Worm (Caenorhabditis elegans): ENCODE measurements around the gene scav-4.

Gene scav-4

DNA sequence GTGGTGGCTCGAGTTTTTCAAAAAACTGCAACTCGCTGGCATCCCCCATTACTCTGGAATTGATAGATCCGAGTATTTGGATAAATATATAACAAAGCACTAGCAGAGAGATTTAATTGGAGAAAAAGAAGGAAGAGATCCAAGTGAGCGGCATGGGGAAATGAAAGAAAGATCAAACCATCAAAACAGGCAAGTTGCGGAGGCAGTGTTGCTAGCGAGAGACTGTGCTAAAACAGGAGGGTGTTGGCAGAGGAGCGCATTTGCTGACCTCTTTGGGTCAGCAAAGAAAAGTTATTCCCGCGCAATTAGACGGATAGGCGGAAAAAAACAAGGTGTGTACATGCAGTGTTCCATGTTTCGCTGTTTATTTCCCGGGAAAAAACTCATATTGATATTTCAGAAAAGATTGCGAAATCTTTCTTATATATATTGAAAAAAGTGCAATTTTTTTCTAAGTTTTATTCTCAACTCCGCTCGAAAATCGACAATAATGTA, 5.9 kb upstream of the scav-4 start, which contains the start of gene ppk-3 (continued):
- TF ChIP-seq snu-23 (GFP tag; optimal IDR thresholded peaks at IDR 0.05) = peak; percentile 94
- TF ChIP-seq efl-1 (optimal IDR thresholded peaks at IDR 0.05) = peak; percentile 74 to 85
- peak; percentile 59 to 97 for TF ChIP-seq efl-1 (GFP tag; optimal IDR thresholded peaks at IDR 0.05 in 1 of 2)
- peak; percentile 89 for TF ChIP-seq swsn-7 (tag; optimal IDR thresholded peaks at IDR 0.05)
- peak; percentile 62 for TF ChIP-seq vab-15 (tag; optimal IDR thresholded peaks at IDR 0.05)
- TF ChIP-seq rnt-1 (tag; optimal IDR thresholded peaks at IDR 0.05) = peak; percentile 95
- TF ChIP-seq efl-3 (GFP tag; optimal IDR thresholded peaks at IDR 0.05) = no peak
- peak; percentile 78 for TF ChIP-seq unc-86 (tag; optimal IDR thresholded peaks at IDR 0.05)
- peak; percentile 93 for TF ChIP-seq mep-1 (tag; optimal IDR thresholded peaks at IDR 0.05)
- TF ChIP-seq lin-39 (tag; optimal IDR thresholded peaks at IDR 0.05) = peak; percentile 81
- TF ChIP-seq pax-3 (tag; optimal IDR thresholded peaks at IDR 0.05) = peak; percentile 36
- peak; percentile 59 for TF ChIP-seq C04F5.9 (tag; optimal IDR thresholded peaks at IDR 0.05)
- peak; percentile 65 for TF ChIP-seq skn-1 (tag; optimal IDR thresholded peaks at IDR 0.05)
- no peak for TF ChIP-seq nhr-28 (tag; optimal IDR thresholded peaks at IDR 0.05)
- TF ChIP-seq grh-1 (GFP tag; IDR thresholded peaks at IDR 0.05) = peak; percentile 85
- peak; percentile 70 for TF ChIP-seq snpc-4 (tag; optimal IDR thresholded peaks at IDR 0.05)
- no peak for TF ChIP-seq sptf-1 (tag; optimal IDR thresholded peaks at IDR 0.05)
- no peak for TF ChIP-seq C34B4.2 (tag; optimal IDR thresholded peaks at IDR 0.05)
- peak; percentile 87 for TF ChIP-seq nhr-90 (tag; optimal IDR thresholded peaks at IDR 0.05; ENCODE audit: poor library complexity)
- no peak for TF ChIP-seq ces-1 (GFP tag; optimal IDR thresholded peaks at IDR 0.05)
- peak; percentile 36 for TF ChIP-seq mab-9 (GFP tag; IDR thresholded peaks at IDR 0.05)
- peak; percentile 96 for TF ChIP-seq nhr-71 (tag; optimal IDR thresholded peaks at IDR 0.05)
- no peak for TF ChIP-seq ceh-90 (tag; optimal IDR thresholded peaks at IDR 0.05)
- no peak for TF ChIP-seq fkh-4 (tag; optimal IDR thresholded peaks at IDR 0.05; ENCODE audit: borderline replicate concordance)
- no peak for TF ChIP-seq ceh-63 (GFP tag; optimal IDR thresholded peaks at IDR 0.05)
- TF ChIP-seq nhr-76 (tag; optimal IDR thresholded peaks at IDR 0.05) = no peak
- peak; percentile 70 to 82 (median 78) for TF ChIP-seq dpl-1 (GFP tag; optimal IDR thresholded peaks at IDR 0.05)
- no peak for TF ChIP-seq unc-30 (tag; optimal IDR thresholded peaks at IDR 0.05)
- TF ChIP-seq pqm-1 (tag; optimal IDR thresholded peaks at IDR 0.05) = no peak
- TF ChIP-seq elt-3 (tag; optimal IDR thresholded peaks at IDR 0.05) = peak in 5 of 6 experiments; percentile 50 to 87 (median 64)
- peak in 1 of 2 experiments; percentile 50 for TF ChIP-seq ztf-11 (tag; optimal IDR thresholded peaks at IDR 0.05)
- TF ChIP-seq aha-1 (tag; optimal IDR thresholded peaks at IDR 0.05) = no peak

DNA sequence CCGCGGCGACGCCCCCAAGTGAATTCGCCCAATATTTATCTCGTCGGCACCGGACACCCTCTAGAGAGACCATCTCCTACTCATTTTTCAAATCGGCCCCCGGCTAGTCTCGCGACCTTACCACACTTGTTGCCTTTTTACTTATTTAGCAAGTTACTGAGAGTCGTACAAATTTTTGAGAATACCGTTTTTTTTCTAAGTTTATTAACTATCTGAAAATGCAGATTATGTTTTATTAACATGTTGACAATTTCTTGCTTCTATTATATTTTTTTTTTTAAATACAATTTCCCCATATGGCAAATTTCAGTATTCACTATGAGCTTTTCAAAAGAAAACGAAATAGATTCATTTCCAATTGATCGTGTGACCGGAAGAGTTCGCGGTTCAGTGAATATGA, 4.8 kb upstream of the scav-4 start, which contains the start of the genes F11C1.4 and F11C1.10:
Gene F11C1.4, plus strand, starts transcription at position 301 of the 400 bp plus-strand sequence.
Gene F11C1.10, plus strand, starts transcription at position 309 of the 400 bp plus-strand sequence.
- no peak for TF ChIP-seq mab-9 (GFP tag; IDR thresholded peaks at IDR 0.05)
- TF ChIP-seq nhr-237 (tag; optimal IDR thresholded peaks at IDR 0.05) = no peak
- TF ChIP-seq alr-1 (tag; optimal IDR thresholded peaks at IDR 0.05; ENCODE audit: borderline replicate concordance) = no peak
- TF ChIP-seq snpc-4 (tag; optimal IDR thresholded peaks at IDR 0.05) = no peak
- no peak for TF ChIP-seq swsn-7 (tag; optimal IDR thresholded peaks at IDR 0.05)
- no peak for TF ChIP-seq aha-1 (tag; optimal IDR thresholded peaks at IDR 0.05)
- TF ChIP-seq zip-4 (GFP tag; optimal IDR thresholded peaks at IDR 0.05) = no peak
- no peak for TF ChIP-seq ama-1 (optimal IDR thresholded peaks at IDR 0.05)
- TF ChIP-seq fkh-10 (GFP tag; optimal IDR thresholded peaks at IDR 0.05) = no peak
- no peak for TF ChIP-seq sox-4 (tag; optimal IDR thresholded peaks at IDR 0.05)
- TF ChIP-seq elt-3 (tag; optimal IDR thresholded peaks at IDR 0.05) = no peak
- no peak for TF ChIP-seq efl-1 (optimal IDR thresholded peaks at IDR 0.05)
- TF ChIP-seq efl-1 (GFP tag; optimal IDR thresholded peaks at IDR 0.05 in 1 of 2) = no peak
- no peak for TF ChIP-seq unc-86 (tag; optimal IDR thresholded peaks at IDR 0.05)

DNA sequence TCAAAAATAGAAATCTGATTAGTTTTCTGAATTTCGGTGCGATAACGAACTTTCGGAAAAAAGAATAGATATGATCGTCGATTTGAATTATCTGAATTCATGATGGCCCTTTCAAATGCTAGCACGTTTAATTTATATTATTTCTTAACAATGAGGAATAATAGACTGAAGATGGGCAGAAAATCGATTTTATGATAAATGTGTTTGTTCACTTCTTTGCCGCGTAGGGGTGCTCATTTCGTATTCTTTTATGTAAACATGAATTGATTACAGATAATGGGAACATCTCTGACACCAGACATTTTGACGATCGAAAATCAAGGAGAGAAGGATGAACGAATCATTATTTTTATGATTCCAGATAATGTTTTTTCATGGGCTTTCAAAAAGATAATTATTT, 4.1 kb upstream of the scav-4 start, which contains the start of gene F11C1.9:
Gene F11C1.9, minus strand, starts transcription at position 101 of the 400 bp plus-strand sequence.
- no peak for TF ChIP-seq ceh-8 (GFP tag; optimal IDR thresholded peaks at IDR 0.05)
- TF ChIP-seq pag-3 (tag; optimal IDR thresholded peaks at IDR 0.05; ENCODE audit: borderline replicate concordance, insufficient read depth) = no peak
- no peak for TF ChIP-seq ama-1 (optimal IDR thresholded peaks at IDR 0.05)
- no peak for TF ChIP-seq lin-14 (GFP tag; optimal IDR thresholded peaks at IDR 0.05)
- no peak for TF ChIP-seq egl-27 (tag; optimal IDR thresholded peaks at IDR 0.05)
- TF ChIP-seq unc-98 (GFP tag; IDR thresholded peaks at IDR 0.05) = no peak
- no peak for TF ChIP-seq mep-1 (tag; optimal IDR thresholded peaks at IDR 0.05)
- no peak for TF ChIP-seq ets-5 (GFP tag; IDR thresholded peaks at IDR 0.05)
- TF ChIP-seq lin-35 (GFP tag; optimal IDR thresholded peaks at IDR 0.05) = no peak
- TF ChIP-seq lin-39 (tag; optimal IDR thresholded peaks at IDR 0.05) = no peak
- no peak for TF ChIP-seq dsc-1 (tag; optimal IDR thresholded peaks at IDR 0.05)
- TF ChIP-seq sox-4 (tag; optimal IDR thresholded peaks at IDR 0.05) = no peak
- no peak for TF ChIP-seq xbp-1 (tag; optimal IDR thresholded peaks at IDR 0.05)
- no peak for TF ChIP-seq ceh-90 (tag; optimal IDR thresholded peaks at IDR 0.05)
- no peak for TF ChIP-seq nhr-237 (tag; optimal IDR thresholded peaks at IDR 0.05)
- TF ChIP-seq unc-30 (tag; optimal IDR thresholded peaks at IDR 0.05) = no peak
- TF ChIP-seq blmp-1 (tag; optimal IDR thresholded peaks at IDR 0.05) = no peak

Data from whole organism, L1 larva.